Worm (Caenorhabditis elegans): ENCODE measurements around the gene srlf-19.
A peak's percentile ranks its signal among the peaks of the same experiment; 100 is the strongest.

The srlf-19 gene

DNA sequence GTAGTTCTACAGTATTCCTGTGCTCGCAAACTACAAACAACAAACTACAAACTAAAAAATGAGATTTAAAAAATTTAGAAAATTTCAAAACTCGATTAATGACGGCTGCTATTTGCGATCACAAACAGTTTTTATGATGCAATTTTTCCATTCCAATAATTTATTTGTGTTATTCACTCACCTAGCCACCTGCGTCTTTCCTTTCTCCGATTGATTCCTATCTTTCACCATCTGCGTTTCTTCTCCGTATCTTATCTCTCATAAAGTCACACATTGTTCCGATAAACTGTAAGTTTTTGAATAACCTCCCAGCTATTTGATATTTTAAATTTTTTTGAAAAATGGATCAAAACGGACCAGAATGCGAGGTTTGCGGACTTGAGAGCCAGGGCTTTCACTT, 28.9 kb downstream of the srlf-19 start, which contains the start of gene nhr-132:
Gene nhr-132, plus strand, starts transcription at position 271 of the 400 bp plus-strand sequence.
- peak; percentile 3 for TF ChIP-seq elt-1 (tag; optimal IDR thresholded peaks at IDR 0.05; ENCODE audit: borderline replicate concordance, insufficient read depth)
- TF ChIP-seq nhr-237 (tag; optimal IDR thresholded peaks at IDR 0.05) = no peak
- TF ChIP-seq ceh-39 (tag; optimal IDR thresholded peaks at IDR 0.05) = no peak

DNA sequence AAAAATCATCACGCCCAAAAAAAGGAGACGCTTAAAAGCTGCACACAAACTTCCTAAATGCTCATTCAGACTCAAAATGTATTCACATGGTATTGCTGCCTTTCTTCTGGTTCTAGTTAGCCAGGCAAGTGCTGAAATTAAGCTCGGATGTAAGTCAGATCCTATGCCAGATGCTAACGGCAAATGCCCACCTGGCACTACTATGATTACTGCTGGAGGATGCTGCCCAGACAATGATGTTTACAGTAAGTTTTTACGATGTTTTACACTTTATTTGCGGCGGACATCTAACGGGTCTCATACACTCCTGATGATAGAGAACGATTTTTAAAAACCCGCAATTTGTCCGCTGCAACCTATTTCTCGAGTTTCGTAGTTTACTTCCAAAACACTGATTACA, 31.3 kb downstream of the srlf-19 start, which contains the start of gene C14C6.5:
Gene C14C6.5, plus strand, starts transcription at position 58 of the 400 bp plus-strand sequence.
- TF ChIP-seq mep-1 (tag; optimal IDR thresholded peaks at IDR 0.05) = no peak
- TF ChIP-seq mls-2 (tag; optimal IDR thresholded peaks at IDR 0.05) = no peak
- TF ChIP-seq drap-1 (GFP tag; optimal IDR thresholded peaks at IDR 0.05) = no peak
- no peak for TF ChIP-seq pha-4 (tag; optimal IDR thresholded peaks at IDR 0.05)
- no peak for TF ChIP-seq snpc-4 (tag; optimal IDR thresholded peaks at IDR 0.05)
- TF ChIP-seq mab-5 (tag; optimal IDR thresholded peaks at IDR 0.05) = no peak

DNA sequence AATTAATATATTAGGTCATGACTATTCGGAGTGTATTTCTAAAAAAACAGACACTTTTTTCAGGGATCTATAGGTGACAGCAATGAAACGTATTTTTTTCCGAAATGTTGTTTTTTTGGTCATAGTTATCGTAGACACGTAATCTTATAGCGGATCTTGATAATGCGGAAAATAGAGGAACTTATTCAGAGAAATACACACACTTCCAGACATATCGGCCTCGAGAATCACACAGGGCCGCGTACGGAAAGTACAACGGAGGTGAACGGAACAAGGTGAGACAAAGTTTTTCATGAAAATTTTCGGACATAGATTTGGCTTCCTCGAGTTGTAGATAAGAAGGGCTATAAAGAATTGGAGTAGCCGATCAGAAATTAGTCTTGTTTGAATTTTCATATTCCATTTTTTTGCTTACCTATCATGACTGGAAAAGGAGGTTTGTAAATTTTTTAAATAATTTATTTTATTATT, 33.8 kb downstream of the srlf-19 start, which contains the start of gene nhr-155:
Gene nhr-155, plus strand, starts transcription at position 421 of the 471 bp plus-strand sequence.
- TF ChIP-seq ceh-39 (tag; optimal IDR thresholded peaks at IDR 0.05) (no peak), nhr-28 (tag; optimal IDR thresholded peaks at IDR 0.05) (no peak), lsy-2 (tag; optimal IDR thresholded peaks at IDR 0.05) (no peak), elt-1 (tag; optimal IDR thresholded peaks at IDR 0.05; ENCODE audit: borderline replicate concordance, insufficient read depth) (peak; percentile 77), ham-2 (GFP tag; optimal IDR thresholded peaks at IDR 0.05) (no peak)

DNA sequence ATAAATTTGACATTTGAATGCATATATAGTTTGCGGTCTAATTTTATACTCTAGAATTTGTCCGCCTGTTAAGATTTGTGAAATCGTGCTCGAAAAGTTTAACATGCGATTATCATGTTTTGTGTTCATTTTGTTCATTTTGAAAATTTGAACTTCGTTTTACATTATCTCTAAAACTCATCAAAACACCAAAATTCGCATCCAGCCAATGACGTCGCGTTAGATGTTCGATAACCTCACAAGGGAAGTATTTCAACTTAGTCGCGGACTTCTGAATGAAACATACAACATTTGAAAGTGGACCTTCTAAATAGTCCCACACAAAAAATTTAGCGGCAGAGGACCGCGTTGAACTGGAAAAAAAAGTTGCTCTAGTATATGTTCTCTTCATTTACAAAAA, 36.2 kb downstream of the srlf-19 start:
- TF ChIP-seq elt-3 (tag; optimal IDR thresholded peaks at IDR 0.05) (no peak), hlh-1 (tag; optimal IDR thresholded peaks at IDR 0.05) (no peak), blmp-1 (tag; optimal IDR thresholded peaks at IDR 0.05) (no peak), nhr-76 (tag; optimal IDR thresholded peaks at IDR 0.05) (no peak), snpc-4 (tag; optimal IDR thresholded peaks at IDR 0.05) (no peak), cnd-1 (tag; optimal IDR thresholded peaks at IDR 0.05) (no peak), sem-2 (GFP tag; optimal IDR thresholded peaks at IDR 0.05) (no peak), ceh-39 (tag; optimal IDR thresholded peaks at IDR 0.05) (no peak), mls-2 (tag; optimal IDR thresholded peaks at IDR 0.05) (no peak), sptf-1 (tag; optimal IDR thresholded peaks at IDR 0.05) (no peak), ham-2 (GFP tag; optimal IDR thresholded peaks at IDR 0.05) (no peak), mab-5 (tag; optimal IDR thresholded peaks at IDR 0.05) (no peak), nhr-12 (tag; optimal IDR thresholded peaks at IDR 0.05) (no peak), pha-4 (tag; optimal IDR thresholded peaks at IDR 0.05) (no peak), drap-1 (GFP tag; optimal IDR thresholded peaks at IDR 0.05) (no peak)

DNA sequence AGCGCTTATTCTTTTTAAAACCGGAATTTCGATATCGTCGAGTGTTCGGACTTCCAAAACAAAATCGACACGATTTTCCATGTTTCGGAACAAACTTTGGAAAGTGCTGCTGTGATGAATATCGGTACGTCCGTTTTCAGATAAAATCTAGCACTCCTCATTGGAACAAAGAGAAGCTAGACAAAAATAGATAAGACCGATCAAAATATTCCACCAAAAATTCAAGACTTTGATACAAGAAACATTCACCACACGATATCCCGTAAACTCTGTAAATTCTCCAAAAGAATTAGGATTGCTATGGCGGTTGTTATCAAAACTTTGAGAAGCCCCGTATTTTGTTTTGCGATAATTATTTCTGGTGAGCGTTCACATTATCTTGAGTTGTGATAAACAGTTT, 37.9 kb downstream of the srlf-19 start, which contains the start of gene C14C6.3:
Gene C14C6.3, plus strand, starts transcription at position 301 of the 400 bp plus-strand sequence.
- TF ChIP-seq elt-1 (tag; optimal IDR thresholded peaks at IDR 0.05; ENCODE audit: borderline replicate concordance, insufficient read depth) = no peak
- no peak for TF ChIP-seq mls-2 (tag; optimal IDR thresholded peaks at IDR 0.05)
- no peak for TF ChIP-seq nhr-12 (tag; optimal IDR thresholded peaks at IDR 0.05)
- no peak for TF ChIP-seq bed-3 (GFP tag; optimal IDR thresholded peaks at IDR 0.05)
- TF ChIP-seq lin-13 (tag; optimal IDR thresholded peaks at IDR 0.05) = no peak
- TF ChIP-seq nhr-237 (tag; optimal IDR thresholded peaks at IDR 0.05) = no peak
- no peak for TF ChIP-seq nhr-76 (tag; optimal IDR thresholded peaks at IDR 0.05)
- no peak for TF ChIP-seq ces-1 (GFP tag; optimal IDR thresholded peaks at IDR 0.05)

DNA sequence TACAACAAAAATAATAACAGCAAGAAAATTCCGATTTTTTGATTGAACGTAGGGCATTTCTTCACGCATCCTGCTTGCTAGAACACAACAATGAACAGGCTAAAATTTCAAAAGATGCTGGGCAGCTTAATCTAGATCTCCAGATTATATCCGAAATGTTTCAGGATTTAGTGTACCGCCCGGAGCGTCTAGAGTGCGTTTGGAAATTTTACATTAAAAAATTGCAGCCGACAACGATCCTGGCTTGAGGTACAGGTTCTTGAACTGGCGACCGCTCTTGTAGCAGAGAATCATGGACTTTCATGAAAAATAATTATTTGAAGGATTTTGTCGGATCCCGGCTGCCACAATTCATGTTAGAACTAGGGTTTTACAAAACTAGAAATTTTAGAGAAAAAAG, 42.7 kb downstream of the srlf-19 start, which contains the start of gene C14C6.6:
Gene C14C6.6, minus strand, starts transcription at position 101 of the 400 bp plus-strand sequence.
- TF ChIP-seq lin-13 (tag; optimal IDR thresholded peaks at IDR 0.05) (no peak), blmp-1 (tag; optimal IDR thresholded peaks at IDR 0.05) (no peak), nhr-12 (tag; optimal IDR thresholded peaks at IDR 0.05) (no peak), drap-1 (GFP tag; optimal IDR thresholded peaks at IDR 0.05) (no peak), mep-1 (tag; optimal IDR thresholded peaks at IDR 0.05) (no peak), mab-5 (tag; optimal IDR thresholded peaks at IDR 0.05) (no peak), unc-39 (tag; optimal IDR thresholded peaks at IDR 0.05) (no peak), ceh-39 (tag; optimal IDR thresholded peaks at IDR 0.05) (no peak), ceh-43 (GFP tag; optimal IDR thresholded peaks at IDR 0.05) (no peak), pha-4 (tag; optimal IDR thresholded peaks at IDR 0.05) (no peak)

DNA sequence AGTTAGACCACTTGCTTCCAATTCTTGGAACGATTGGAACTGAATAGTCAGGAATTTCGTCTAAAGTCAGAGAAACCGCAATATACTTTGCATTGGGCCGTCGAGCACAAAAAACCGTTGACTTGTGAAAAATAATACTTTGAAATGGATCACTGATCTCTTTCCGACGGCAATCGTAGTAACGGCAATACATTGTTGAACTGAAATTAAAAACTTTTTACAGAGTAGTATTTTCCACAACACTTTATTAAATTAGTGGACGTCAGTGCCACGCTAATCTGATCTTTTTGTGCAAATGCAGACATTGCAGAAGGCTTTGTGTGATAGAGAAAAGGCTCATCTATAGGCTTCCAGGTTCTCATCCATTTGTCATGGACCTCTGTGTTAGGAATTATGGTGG, 47.1 kb downstream of the srlf-19 start:
- TF ChIP-seq snpc-4 (tag; optimal IDR thresholded peaks at IDR 0.05) = no peak
- TF ChIP-seq bed-3 (GFP tag; optimal IDR thresholded peaks at IDR 0.05) = no peak
- no peak for TF ChIP-seq nhr-28 (tag; optimal IDR thresholded peaks at IDR 0.05)
- no peak for TF ChIP-seq sem-2 (GFP tag; optimal IDR thresholded peaks at IDR 0.05)
- TF ChIP-seq nhr-237 (tag; optimal IDR thresholded peaks at IDR 0.05) = no peak
- no peak for TF ChIP-seq hlh-1 (tag; optimal IDR thresholded peaks at IDR 0.05)
- TF ChIP-seq ceh-43 (GFP tag; optimal IDR thresholded peaks at IDR 0.05) = no peak
